Fruit fly (Drosophila melanogaster): Measurements from ENCODE around the gene Jon99Fii.

DNA sequence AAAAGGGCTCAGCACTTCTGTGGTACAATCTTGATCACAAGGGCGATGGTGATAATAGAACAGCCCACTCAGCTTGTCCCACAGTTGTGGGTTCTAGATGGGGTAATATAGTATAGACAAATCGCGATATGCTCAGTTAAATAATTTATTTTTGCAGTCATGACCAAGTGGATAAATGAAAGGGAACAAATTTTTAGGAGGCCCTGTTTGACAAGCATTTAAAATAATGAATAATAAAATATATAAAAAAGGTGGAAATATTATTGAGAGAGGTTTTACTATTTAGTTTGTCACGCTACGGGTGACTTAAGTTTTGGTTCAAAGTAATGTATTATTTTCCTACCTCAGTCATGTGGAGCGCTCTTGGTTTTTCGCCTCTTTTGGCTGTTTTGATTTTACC lies 20.0 kb upstream of the Jon99Fii start, which contains the start of gene CG34041:
- TF ChIP-seq pan (optimal IDR thresholded peaks at IDR 0.05) (no peak), psq (optimal IDR thresholded peaks at IDR 0.05) (no peak), CG8478 (optimal IDR thresholded peaks at IDR 0.05) (no peak)

Measured in whole organism.